Fruit fly (Drosophila melanogaster): ENCODE data around the gene CG42788.
A peak's percentile ranks its signal among the peaks of the same experiment; 100 is the strongest.

CG42788 gene

DNA sequence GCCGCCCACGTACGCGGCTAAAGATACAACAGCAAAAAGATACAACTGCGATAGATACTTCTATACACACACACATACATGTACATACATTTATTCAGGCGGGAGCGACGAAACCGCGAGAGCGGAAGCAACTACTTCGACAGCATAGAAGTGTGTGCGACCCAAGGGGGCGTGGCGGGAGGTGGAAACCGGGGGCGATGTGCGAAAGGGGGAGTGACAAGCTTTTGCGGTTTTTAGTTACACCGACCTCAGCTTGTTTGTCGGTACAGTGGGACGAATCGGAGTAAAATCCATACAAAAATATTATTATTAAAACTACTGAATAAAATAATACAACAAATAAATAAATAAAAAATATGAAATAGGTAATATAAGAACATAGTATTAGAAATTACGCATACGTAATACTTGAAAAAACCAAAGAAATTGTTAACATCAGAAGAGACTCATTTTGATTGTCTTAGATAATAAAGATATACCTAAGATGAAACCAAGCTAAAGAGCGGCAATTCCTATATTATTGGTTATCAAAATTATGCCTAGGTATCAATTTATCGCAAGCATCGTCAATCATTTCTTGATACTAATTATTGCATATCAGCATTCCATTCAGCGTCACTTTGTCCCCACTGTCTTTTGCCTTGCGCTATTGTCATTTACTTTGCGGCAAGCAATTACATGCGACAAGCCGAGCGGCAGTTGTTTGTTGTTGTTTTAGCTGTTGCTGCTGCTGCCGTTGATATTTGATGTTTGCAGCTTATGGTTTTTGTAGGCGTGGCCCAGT lies 2.9 kb downstream of the CG42788 start:
- TF ChIP-seq nau (GFP tag; optimal IDR thresholded peaks at IDR 0.05) (no peak), nerfin-1 (tag; optimal IDR thresholded peaks at IDR 0.05) (no peak), unpg (GFP tag; optimal IDR thresholded peaks at IDR 0.05) (peak; percentile 24), CG13424 (tag; optimal IDR thresholded peaks at IDR 0.05) (peak; percentile 43), stwl (tag; optimal IDR thresholded peaks at IDR 0.05) (no peak), slp2 (GFP tag; optimal IDR thresholded peaks at IDR 0.05) (no peak), Max (GFP tag; optimal IDR thresholded peaks at IDR 0.05) (peak; percentile 25), phol (tag; optimal IDR thresholded peaks at IDR 0.05) (peak; percentile 60), CG5953 (GFP tag; IDR thresholded peaks at IDR 0.05) (no peak), cato (GFP tag; optimal IDR thresholded peaks at IDR 0.05; ENCODE audit: borderline replicate concordance) (no peak), CG6272 (GFP tag; IDR thresholded peaks at IDR 0.05) (no peak), trem (tag; optimal IDR thresholded peaks at IDR 0.05) (no peak), Sin3A (optimal IDR thresholded peaks at IDR 0.05) (no peak), Dp (GFP tag; optimal IDR thresholded peaks at IDR 0.05) (no peak), CG13287 (GFP tag; IDR thresholded peaks at IDR 0.05; ENCODE audit: partially characterized antibody) (peak; percentile 29; the same call in 1 of the 2 replicates), HLH54F (GFP tag; optimal IDR thresholded peaks at IDR 0.05) (no peak), MESR4 (GFP tag; optimal IDR thresholded peaks at IDR 0.05) (no peak), BEAF-32 (GFP tag; optimal IDR thresholded peaks at IDR 0.05) (no peak), CG8924 (tag; optimal IDR thresholded peaks at IDR 0.05) (peak; percentile 60), Myb (GFP tag; optimal IDR thresholded peaks at IDR 0.05) (no peak), Fer1 (GFP tag; optimal IDR thresholded peaks at IDR 0.05) (peak; percentile 32), sisA (GFP tag; IDR thresholded peaks at IDR 0.05) (no peak), CG9932 (GFP tag; IDR thresholded peaks at IDR 0.05) (0 out of 2 replicates have a peak, but pooled peaks have one; percentile 11), CG8765 (GFP tag; IDR thresholded peaks at IDR 0.05) (no peak), CG18476 (GFP tag; optimal IDR thresholded peaks at IDR 0.05) (no peak), stc (GFP tag; IDR thresholded peaks at IDR 0.05) (no peak), CG9727 (GFP tag; optimal IDR thresholded peaks at IDR 0.05) (peak; percentile 56), ro (GFP tag; IDR thresholded peaks at IDR 0.05) (no peak), CG2712 (tag; optimal IDR thresholded peaks at IDR 0.05) (peak; percentile 64), CG17328 (GFP tag; IDR thresholded peaks at IDR 0.05) (0 out of 2 replicates have a peak, but pooled peaks have one; percentile 15), mam (GFP tag; optimal IDR thresholded peaks at IDR 0.05) (no peak), Dll (GFP tag; IDR thresholded peaks at IDR 0.05; ENCODE audit: partially characterized antibody) (no peak), ato (GFP tag; IDR thresholded peaks at IDR 0.05; ENCODE audit: partially characterized antibody) (no peak), NfI (GFP tag; optimal IDR thresholded peaks at IDR 0.05) (no peak), B-H1 (GFP tag; IDR thresholded peaks at IDR 0.05) (no peak), her (GFP tag; optimal IDR thresholded peaks at IDR 0.05) (no peak), Stat92E (GFP tag; optimal IDR thresholded peaks at IDR 0.05) (no peak), gce (GFP tag; IDR thresholded peaks at IDR 0.05) (no peak), gcm (GFP tag; optimal IDR thresholded peaks at IDR 0.05) (no peak), chm (GFP tag; IDR thresholded peaks at IDR 0.05) (no peak), grau (tag; optimal IDR thresholded peaks at IDR 0.05) (peak; percentile 65), lbe (GFP tag; optimal IDR thresholded peaks at IDR 0.05) (no peak), ara (GFP tag; IDR thresholded peaks at IDR 0.05) (no peak), CG5245 (GFP tag; optimal IDR thresholded peaks at IDR 0.05) (no peak), Med (GFP tag) (peak; percentile 57), disco-r (GFP tag; optimal IDR thresholded peaks at IDR 0.05) (no peak), CG43689 (GFP tag; IDR thresholded peaks at IDR 0.05) (no peak), tgo (GFP tag; IDR thresholded peaks at IDR 0.05) (no peak; the same call in 1 of the 3 replicates), chn (GFP tag; optimal IDR thresholded peaks at IDR 0.05) (no peak), Dfd (GFP tag; optimal IDR thresholded peaks at IDR 0.05) (no peak)
